Worm (Caenorhabditis elegans) whole organism, L3 larva: ENCODE results near the gene cyp-13A6.

ENCODE experiments used
- ZK546.5 ChIP-seq: sonication (generic microtip); optimal IDR thresholded peaks from 2 replicates; lab custom pipeline; 2017; ENCODE audit warnings: missing biosample characterization, missing genetic modification characterization
- mdl-1 ChIP-seq: fragments of 150-350 bp; optimal IDR thresholded peaks from 2 replicates; lab custom pipeline; 2014; ENCODE audit warnings: missing biosample characterization, missing genetic modification characterization
- nhr-23 ChIP-seq: fragments of 150-350 bp; optimal IDR thresholded peaks from 2 replicates; lab custom pipeline; 2014; ENCODE audit warnings: missing biosample characterization, missing genetic modification reagents, missing genetic modification characterization
- nhr-28 ChIP-seq: fragments of 150-350 bp; optimal IDR thresholded peaks from 2 replicates; lab custom pipeline; 2014; ENCODE audit warnings: missing biosample characterization, missing genetic modification characterization
- nhr-76 ChIP-seq: fragments of 150-350 bp; sonication (generic microtip); optimal IDR thresholded peaks from 5 replicates; lab custom pipeline; 2014; ENCODE audit warnings: missing biosample characterization, missing genetic modification characterization
- nhr-77 ChIP-seq: fragments of 150-350 bp; optimal IDR thresholded peaks from 2 replicates; lab custom pipeline; 2014; ENCODE audit warnings: missing biosample characterization, missing genetic modification characterization
- pqm-1 ChIP-seq: fragments of 150-350 bp; optimal IDR thresholded peaks from 2 replicates; lab custom pipeline; 2017; ENCODE audit warnings: missing biosample characterization, missing genetic modification characterization, inconsistent platforms
- snpc-4 ChIP-seq: fragments of 150-350 bp; optimal IDR thresholded peaks from 2 replicates; lab custom pipeline; 2014; ENCODE audit warnings: missing biosample characterization, missing genetic modification characterization
- tbx-2 ChIP-seq: sonication (generic microtip); optimal IDR thresholded peaks from 2 replicates; lab custom pipeline; 2016; ENCODE audit warnings: mild to moderate bottlenecking, missing genetic modification characterization, missing compliant biosample characterization
- unc-39 ChIP-seq: sonication (generic microtip); optimal IDR thresholded peaks from 4 replicates; lab custom pipeline; 2017; ENCODE audit warnings: missing biosample characterization, missing genetic modification characterization
- unc-62 ChIP-seq: fragments of 150-350 bp; sonication (generic microtip); optimal IDR thresholded peaks from 4 replicates; lab custom pipeline; 2014; ENCODE audit warnings: missing biosample characterization, missing genetic modification reagents, missing genetic modification characterization
- zag-1 ChIP-seq: fragments of 150-350 bp; optimal IDR thresholded peaks from 2 replicates; lab custom pipeline; 2014; ENCODE audit warnings: missing biosample characterization, missing genetic modification characterization

DNA sequence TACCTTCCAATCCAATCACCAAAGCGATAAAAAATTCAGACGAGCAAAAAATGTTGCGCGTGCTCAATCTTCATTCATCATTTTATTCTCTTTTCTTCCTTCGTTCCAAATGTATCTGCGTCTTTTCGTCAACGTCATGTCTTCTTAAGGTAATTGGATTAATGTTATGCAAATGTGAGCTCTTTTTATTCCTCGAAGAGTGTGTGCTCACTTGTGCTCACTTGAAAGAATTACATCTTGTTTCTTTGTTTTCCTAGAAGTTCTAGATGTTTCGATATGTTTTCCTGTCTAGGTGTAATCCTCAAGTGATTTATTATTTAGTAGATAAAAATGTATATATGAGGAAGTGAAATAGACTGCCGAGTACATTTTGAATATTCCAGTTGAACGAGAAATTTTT is 47.2 kb downstream of the cyp-13A6 start:
- TF ChIP-seq nhr-28 (no peak), unc-39 (tag; lab: Kevin White, UChicago) (no peak), nhr-76 (tag; lab: Kevin White, UChicago) (no peak), unc-62 (GFP tag; lab: Kevin White, UChicago) (no peak), snpc-4 (tag; lab: Kevin White, UChicago) (no peak), zag-1 (tag; lab: Kevin White, UChicago) (no peak), nhr-23 (tag; lab: Kevin White, UChicago) (no peak), mdl-1 (tag; lab: Kevin White, UChicago) (no peak), pqm-1 (tag; lab: Kevin White, UChicago) (no peak), nhr-77 (tag; lab: Kevin White, UChicago) (no peak), ZK546.5 (tag; lab: Kevin White, UChicago) (no peak), tbx-2 (tag; lab: Kevin White, UChicago) (no peak)
